Worm (Caenorhabditis elegans): ENCODE results near the gene far-1.

far-1 gene

ce11 chrIII:9053740-9054252 lies 27.2 kb downstream of the far-1 start, which contains the start of gene R107.5 (continued):
- TF ChIP-seq nhr-85 (tag) (peak; percentile 98), dpl-1 (GFP tag; optimal IDR thresholded peaks at IDR 0.05) (peak; percentile 71 to 77 (median 74)), snu-23 (GFP tag; optimal IDR thresholded peaks at IDR 0.05) (peak; percentile 99), lsy-2 (tag; optimal IDR thresholded peaks at IDR 0.05) (peak; percentile 81 to 90), tlp-1 (tag; optimal IDR thresholded peaks at IDR 0.05) (peak; percentile 22), ama-1 (optimal IDR thresholded peaks at IDR 0.05) (no peak), xbp-1 (tag; optimal IDR thresholded peaks at IDR 0.05) (peak; percentile 86), egl-13 (tag; optimal IDR thresholded peaks at IDR 0.05) (peak; percentile 73), unc-86 (tag; optimal IDR thresholded peaks at IDR 0.05) (peak; percentile 83), elt-3 (tag; optimal IDR thresholded peaks at IDR 0.05) (peak in 4 of 6 experiments; percentile 50 to 96 (median 81)), vab-15 (tag; optimal IDR thresholded peaks at IDR 0.05) (no peak), unc-30 (tag; optimal IDR thresholded peaks at IDR 0.05) (no peak), nhr-47 (tag; optimal IDR thresholded peaks at IDR 0.05) (peak; percentile 95), fos-1 (tag; optimal IDR thresholded peaks at IDR 0.05) (peak; percentile 26), nhr-76 (tag; optimal IDR thresholded peaks at IDR 0.05) (no peak), unc-98 (GFP tag; IDR thresholded peaks at IDR 0.05) (peak; percentile 54; the same call in 1 of the 2 replicates), nhr-71 (tag; optimal IDR thresholded peaks at IDR 0.05) (peak; percentile 98), aha-1 (tag; optimal IDR thresholded peaks at IDR 0.05) (peak; percentile 58), rnt-1 (tag; optimal IDR thresholded peaks at IDR 0.05) (peak; percentile 83), ceh-82 (tag; optimal IDR thresholded peaks at IDR 0.05) (peak; percentile 66 to 88 (median 88)), isw-1 (GFP tag; IDR thresholded peaks at IDR 0.05) (peak; percentile 75), dsc-1 (tag; optimal IDR thresholded peaks at IDR 0.05) (peak; percentile 92), pag-3 (tag; optimal IDR thresholded peaks at IDR 0.05; ENCODE audit: borderline replicate concordance, insufficient read depth) (peak; percentile 27), skn-1 (tag; optimal IDR thresholded peaks at IDR 0.05) (peak; percentile 95), sox-4 (tag; optimal IDR thresholded peaks at IDR 0.05) (peak; percentile 22), ets-5 (GFP tag; IDR thresholded peaks at IDR 0.05) (no peak), blmp-1 (tag; optimal IDR thresholded peaks at IDR 0.05) (peak; percentile 98), aly-2 (tag; optimal IDR thresholded peaks at IDR 0.05) (peak; percentile 54), fkh-4 (tag; optimal IDR thresholded peaks at IDR 0.05; ENCODE audit: borderline replicate concordance) (no peak), nhr-28 (tag; optimal IDR thresholded peaks at IDR 0.05) (no peak), fkh-8 (tag; optimal IDR thresholded peaks at IDR 0.05) (peak; percentile 99), zag-1 (tag; optimal IDR thresholded peaks at IDR 0.05) (no peak), nhr-19 (GFP tag; conservative IDR thresholded peaks at IDR 0.05) (peak; percentile 92), nhr-84 (tag; optimal IDR thresholded peaks at IDR 0.05) (no peak), C34B4.2 (tag; optimal IDR thresholded peaks at IDR 0.05) (peak; percentile 40), pqm-1 (tag; optimal IDR thresholded peaks at IDR 0.05) (peak; percentile 41), ceh-8 (GFP tag; optimal IDR thresholded peaks at IDR 0.05) (peak; percentile 75), hlh-4 (tag; optimal IDR thresholded peaks at IDR 0.05) (no peak), nhr-90 (tag; optimal IDR thresholded peaks at IDR 0.05; ENCODE audit: poor library complexity) (peak; percentile 94), hpl-2 (GFP tag; optimal IDR thresholded peaks at IDR 0.05) (no peak), lin-15B (tag; optimal IDR thresholded peaks at IDR 0.05) (peak; percentile 40), fkh-10 (GFP tag; optimal IDR thresholded peaks at IDR 0.05) (peak; percentile 4), elt-2 (tag; optimal IDR thresholded peaks at IDR 0.05) (peak; percentile 75), lin-14 (GFP tag; optimal IDR thresholded peaks at IDR 0.05) (peak; percentile 98), ceh-63 (GFP tag; optimal IDR thresholded peaks at IDR 0.05) (peak; percentile 55), lin-35 (GFP tag; optimal IDR thresholded peaks at IDR 0.05) (peak; percentile 82 to 88), ceh-88 (GFP tag; IDR thresholded peaks at IDR 0.05) (peak; percentile 84), nhr-77 (tag; optimal IDR thresholded peaks at IDR 0.05) (peak; percentile 68), lin-13 (GFP tag; optimal IDR thresholded peaks at IDR 0.05) (peak; percentile 89), nhr-12 (tag; optimal IDR thresholded peaks at IDR 0.05) (no peak), zip-4 (GFP tag; optimal IDR thresholded peaks at IDR 0.05) (peak; percentile 76), ces-1 (GFP tag; optimal IDR thresholded peaks at IDR 0.05) (no peak), unc-130 (tag; optimal IDR thresholded peaks at IDR 0.05) (peak; percentile 97)
